Worm (Caenorhabditis elegans) whole organism, young adult: ENCODE results near the gene Y50D7A.13.

Source experiments
- B0336.3 ChIP-seq: fragments of 200-800 bp; sonication (Bioruptor generic); IDR thresholded peaks from 2 replicates; pipeline ENCODE4 v1.3.6; 2022; ENCODE audit warnings: missing genetic modification characterization, missing compliant biosample characterization
- D2030.7 ChIP-seq: fragments of 200-800 bp; sonication (Bioruptor generic); IDR thresholded peaks from 2 replicates; pipeline ENCODE4 v1.3.6; 2022; ENCODE audit warnings: missing genetic modification reagents, missing genetic modification characterization, missing compliant biosample characterization
- F23B12.7 ChIP-seq: sonication (generic microtip); optimal IDR thresholded peaks from 2 replicates; lab custom pipeline; 2017; ENCODE audit warnings: missing genetic modification characterization, mild to moderate bottlenecking, missing compliant biosample characterization, antibody characterized with exemption, moderate library complexity; ENCODE audit not compliant: insufficient read depth
- F33H1.4 ChIP-seq: fragments of 200-800 bp; sonication (Bioruptor generic); IDR thresholded peaks from 2 replicates; pipeline ENCODE4 v1.3.6; 2022; ENCODE audit warnings: missing genetic modification reagents, missing genetic modification characterization, missing compliant biosample characterization
- T26A5.8 ChIP-seq: sonication (generic microtip); optimal IDR thresholded peaks from 2 replicates; lab custom pipeline; 2016; ENCODE audit warnings: missing genetic modification characterization, missing compliant biosample characterization
- ZK185.1 ChIP-seq: sonication (generic microtip); optimal IDR thresholded peaks from 2 replicates; lab custom pipeline; 2016; ENCODE audit warnings: mild to moderate bottlenecking, missing genetic modification characterization, missing compliant biosample characterization; ENCODE audit not compliant: poor library complexity, severe bottlenecking
- atf-7 ChIP-seq: sonication (generic microtip); optimal IDR thresholded peaks from 2 replicates; lab custom pipeline; 2017; ENCODE audit warnings: mild to moderate bottlenecking, missing genetic modification characterization, missing compliant biosample characterization
- attf-3 ChIP-seq: fragments of 200-800 bp; sonication (Bioruptor generic); conservative IDR thresholded peaks from 2 replicates; pipeline ENCODE4 v1.3.6; 2022; ENCODE audit warnings: missing genetic modification reagents, missing genetic modification characterization, missing compliant biosample characterization
- attf-5 ChIP-seq: fragments of 200-800 bp; sonication (Bioruptor generic); optimal IDR thresholded peaks from 2 replicates; lab custom pipeline; 2018; ENCODE audit warnings: mild to moderate bottlenecking, missing genetic modification characterization, missing compliant biosample characterization
- bed-1 ChIP-seq: fragments of 200-800 bp; sonication (Bioruptor generic); IDR thresholded peaks from 2 replicates; pipeline ENCODE4 v1.3.6; 2022; ENCODE audit warnings: missing genetic modification reagents, missing genetic modification characterization, missing compliant biosample characterization
- cebp-1 ChIP-seq, 2 experiments: fragments of 200-800 bp in 1 of 2; sonication (Bioruptor generic) in 1 of 2; sonication (generic microtip) in 1 of 2; IDR thresholded peaks in 1 of 2; optimal IDR thresholded peaks in 1 of 2; 2 replicates each; pipeline versions ENCODE4 v1.3.6 to Lab custom; 2017 to 2022; ENCODE audit warnings: missing compliant biosample characterization in 2 of 2, missing genetic modification characterization in 2 of 2, mild to moderate bottlenecking in 1 of 2, missing genetic modification reagents in 1 of 2, moderate library complexity in 1 of 2
- dox-1 ChIP-seq: fragments of 200-800 bp; sonication (Bioruptor generic); IDR thresholded peaks from 2 replicates; pipeline ENCODE4 v1.3.6; 2022; ENCODE audit warnings: missing genetic modification reagents, missing genetic modification characterization, missing compliant biosample characterization
- dpff-1 ChIP-seq: sonication (generic microtip); optimal IDR thresholded peaks from 2 replicates; lab custom pipeline; 2017; ENCODE audit warnings: mild to moderate bottlenecking, missing genetic modification characterization, missing compliant biosample characterization
- dpl-1 ChIP-seq: fragments of 150-350 bp; optimal IDR thresholded peaks from 2 replicates; lab custom pipeline; 2014; ENCODE audit warnings: missing biosample characterization, missing genetic modification reagents, missing genetic modification characterization
- him-1 ChIP-seq: sonication (generic microtip); optimal IDR thresholded peaks from 2 replicates; lab custom pipeline; 2016; ENCODE audit warnings: missing genotype, missing genetic modification reagents, missing genetic modification characterization, missing compliant biosample characterization
- hsf-1 ChIP-seq: fragments of 200-800 bp; sonication (Bioruptor generic); IDR thresholded peaks from 2 replicates; pipeline ENCODE4 v1.3.6; 2022; ENCODE audit warnings: missing genetic modification reagents, missing genetic modification characterization, missing compliant biosample characterization
- let-607 ChIP-seq, 2 experiments: fragments of 200-800 bp in 1 of 2; sonication (Bioruptor generic) in 1 of 2; sonication (generic microtip) in 1 of 2; optimal IDR thresholded peaks; 2 replicates each; lab custom pipeline; 2016 to 2018; ENCODE audit warnings: mild to moderate bottlenecking in 2 of 2, missing compliant biosample characterization in 2 of 2, missing genetic modification characterization in 2 of 2, moderate library complexity in 2 of 2, missing genotype in 1 of 2
- lin-35 ChIP-seq, 3 experiments: fragments of 150-350 bp in 2 of 3; sonication (generic microtip) in 1 of 3; optimal IDR thresholded peaks; 2 replicates each; lab custom pipeline; 2014 to 2018; ENCODE audit warnings: missing biosample characterization in 3 of 3, missing genetic modification characterization in 3 of 3, missing genetic modification reagents in 3 of 3
- lin-40 ChIP-seq: sonication (generic microtip); optimal IDR thresholded peaks from 2 replicates; lab custom pipeline; 2016; ENCODE audit warnings: missing genetic modification characterization, mild to moderate bottlenecking, missing compliant biosample characterization, missing genotype, missing genetic modification reagents
- lsy-27 ChIP-seq: sonication (generic microtip); optimal IDR thresholded peaks from 2 replicates; lab custom pipeline; 2017; ENCODE audit warnings: missing genetic modification characterization, mild to moderate bottlenecking, missing compliant biosample characterization, antibody characterized with exemption, missing genotype, borderline replicate concordance; ENCODE audit not compliant: insufficient read depth
- madf-10 ChIP-seq: sonication (generic microtip); optimal IDR thresholded peaks from 2 replicates; lab custom pipeline; 2016; ENCODE audit warnings: mild to moderate bottlenecking, missing genetic modification characterization, missing compliant biosample characterization
- mcd-1 ChIP-seq: fragments of 200-800 bp; sonication (Bioruptor generic); IDR thresholded peaks from 2 replicates; pipeline ENCODE4 v1.3.6; 2022; ENCODE audit warnings: missing genetic modification reagents, missing genetic modification characterization, missing compliant biosample characterization
- pbrm-1 ChIP-seq: fragments of 200-800 bp; sonication (Bioruptor generic); IDR thresholded peaks from 2 replicates; pipeline ENCODE4 v1.3.6; 2022; ENCODE audit warnings: missing genetic modification reagents, missing genetic modification characterization, missing compliant biosample characterization
- rec-8 ChIP-seq, 2 experiments: sonication (generic microtip); optimal IDR thresholded peaks; 2 replicates each; lab custom pipeline; 2016; ENCODE audit warnings: mild to moderate bottlenecking in 2 of 2, missing genetic modification characterization in 2 of 2, missing genetic modification reagents in 2 of 2, missing genotype in 2 of 2, missing biosample characterization in 1 of 2, missing compliant biosample characterization in 1 of 2, moderate library complexity in 1 of 2
- snpc-4 ChIP-seq, 5 experiments: fragments of 150-350 bp in 1 of 5; sonication (generic microtip) in 4 of 5; optimal IDR thresholded peaks; 2 replicates each; lab custom pipeline; 2014 to 2018; ENCODE audit warnings: missing genetic modification characterization in 5 of 5, missing biosample characterization in 3 of 5, antibody characterized with exemption in 2 of 5, mild to moderate bottlenecking in 2 of 5, missing compliant biosample characterization in 2 of 5, missing genotype in 2 of 5, moderate library complexity in 2 of 5, missing genetic modification reagents in 1 of 5
- somi-1 ChIP-seq: fragments of 200-800 bp; sonication (Bioruptor generic); optimal IDR thresholded peaks from 2 replicates; lab custom pipeline; 2018; ENCODE audit warnings: mild to moderate bottlenecking, missing genetic modification characterization, missing compliant biosample characterization
- sptf-2 ChIP-seq: fragments of 200-800 bp; sonication (Bioruptor generic); optimal IDR thresholded peaks from 2 replicates; lab custom pipeline; 2018; ENCODE audit warnings: mild to moderate bottlenecking, missing genetic modification characterization, missing compliant biosample characterization
- unc-130 ChIP-seq: sonication (generic microtip); optimal IDR thresholded peaks from 2 replicates; lab custom pipeline; 2016; ENCODE audit warnings: missing genetic modification reagents, missing genetic modification characterization, missing compliant biosample characterization
- xnd-1 ChIP-seq: sonication (generic microtip); optimal IDR thresholded peaks from 2 replicates; lab custom pipeline; 2016; ENCODE audit warnings: missing genotype, missing genetic modification reagents, missing genetic modification characterization, missing compliant biosample characterization
- zim-3 ChIP-seq: sonication (generic microtip); optimal IDR thresholded peaks from 2 replicates; lab custom pipeline; 2017; ENCODE audit warnings: mild to moderate bottlenecking, missing genetic modification characterization, moderate library complexity, missing compliant biosample characterization
- ztf-18 ChIP-seq: sonication (generic microtip); optimal IDR thresholded peaks from 2 replicates; lab custom pipeline; 2016; ENCODE audit warnings: missing genotype, mild to moderate bottlenecking, missing genetic modification characterization, missing compliant biosample characterization
- ztf-25 ChIP-seq: fragments of 200-800 bp; sonication (Bioruptor generic); IDR thresholded peaks from 2 replicates; pipeline ENCODE4 v1.3.6; 2022; ENCODE audit warnings: missing genetic modification reagents, missing genetic modification characterization, missing compliant biosample characterization

The Y50D7A.13 gene

DNA sequence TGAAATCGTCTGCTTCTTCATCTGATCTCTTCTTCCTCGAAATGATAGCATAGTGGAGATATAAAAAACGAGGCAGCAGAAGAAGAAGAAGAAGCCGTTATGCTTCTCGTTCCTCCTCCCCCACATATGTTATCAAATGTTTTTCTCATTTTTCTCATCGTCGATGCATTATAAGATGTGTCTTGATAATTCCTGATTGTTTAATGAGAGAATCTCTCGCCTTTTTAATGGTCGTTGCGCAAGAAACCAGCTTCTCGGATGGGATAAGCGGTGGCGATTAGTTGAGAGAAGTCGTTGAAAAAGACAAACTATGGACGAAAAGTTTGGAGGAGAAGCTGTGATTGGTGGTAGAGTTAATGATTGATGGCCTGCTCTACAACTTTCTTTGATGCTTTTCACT lies at the start of gene Y50D7A.13:
Y50D7A.13 (minus strand) TSS at position 101 of the 400 bp plus-strand sequence.
- TF ChIP-seq F23B12.7, result no peak
- no peak for TF ChIP-seq somi-1 (GFP tag; lab: Kevin White, UChicago)
- TF ChIP-seq dpl-1 (GFP tag; lab: Kevin White, UChicago), result no peak
- TF ChIP-seq let-607 (tag; optimal IDR thresholded peaks at IDR 0.05; lab: Kevin White, UChicago), result no peak
- TF ChIP-seq dox-1 (GFP tag; lab: Robert Waterston, UW), result no peak
- TF ChIP-seq rec-8 (tag; optimal IDR thresholded peaks at IDR 0.05; lab: Kevin White, UChicago), result no peak
- TF ChIP-seq sptf-2 (GFP tag; lab: Kevin White, UChicago), result no peak
- no peak for TF ChIP-seq B0336.3 (GFP tag; lab: Robert Waterston, UW)
- TF ChIP-seq madf-10 (tag; lab: Kevin White, UChicago), result no peak
- TF ChIP-seq lin-35 (GFP tag; optimal IDR thresholded peaks at IDR 0.05; lab: Kevin White, UChicago), result no peak
- no peak for TF ChIP-seq hsf-1
- TF ChIP-seq ZK185.1, result no peak
- TF ChIP-seq ztf-25, result no peak
- TF ChIP-seq, all 124 proteins: peak for 0

ce11 chrIII:343346-344220 lies 49.2 kb upstream of the Y50D7A.13 start:
- TF ChIP-seq attf-5 (GFP tag; lab: Kevin White, UChicago), result peak; percentile 36
- TF ChIP-seq mcd-1 (GFP tag; lab: Robert Waterston, UW), result peak; percentile 68
- TF ChIP-seq lin-40, result peak; percentile 17
- 0 out of 2 replicates have a peak, but pooled peaks have one; percentile 8 for TF ChIP-seq pbrm-1 (GFP tag; lab: Robert Waterston, UW)
- TF ChIP-seq lin-35 (GFP tag; optimal IDR thresholded peaks at IDR 0.05; lab: Kevin White, UChicago), result peak in 1 of 3 experiments; percentile 40
- no peak for TF ChIP-seq attf-3 (GFP tag; lab: Robert Waterston, UW)
- TF ChIP-seq ZK185.1, result peak; percentile 41
- TF ChIP-seq cebp-1 (GFP tag; IDR thresholded peaks at IDR 0.05; lab: Robert Waterston, UW), result no peak
- peak; percentile 26 for TF ChIP-seq cebp-1 (tag; optimal IDR thresholded peaks at IDR 0.05; lab: Kevin White, UChicago)
- peak; percentile 54 for TF ChIP-seq dpff-1 (tag; lab: Kevin White, UChicago)
- TF ChIP-seq him-1 (tag; lab: Kevin White, UChicago), result peak; percentile 17
- peak; percentile 15 for TF ChIP-seq atf-7 (tag; lab: Kevin White, UChicago)
- peak; percentile 1 for TF ChIP-seq zim-3 (tag; lab: Kevin White, UChicago)
- no peak for TF ChIP-seq snpc-4 (GFP tag; optimal IDR thresholded peaks at IDR 0.05; lab: Kevin White, UChicago)
- TF ChIP-seq snpc-4 (tag; optimal IDR thresholded peaks at IDR 0.05; lab: Kevin White, UChicago), result no peak
- TF ChIP-seq ztf-18, result no peak

DNA sequence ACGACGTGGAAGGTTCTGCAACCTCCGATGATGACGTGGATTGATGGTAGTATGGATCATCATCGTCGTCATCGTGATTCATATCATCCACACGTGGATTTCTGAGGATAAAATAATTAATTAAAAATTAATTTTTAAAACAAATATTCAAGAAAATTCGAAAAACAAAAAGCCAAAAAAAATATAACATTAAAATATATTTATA lies 48.6 kb upstream of the Y50D7A.13 start, which contains the start of gene Y50D7A.8:
Y50D7A.8 (minus strand) TSS at position 101 of the 205 bp plus-strand sequence.
- TF ChIP-seq F33H1.4 (GFP tag; lab: Robert Waterston, UW) (no peak), lsy-27 (tag; lab: Kevin White, UChicago) (no peak)

DNA sequence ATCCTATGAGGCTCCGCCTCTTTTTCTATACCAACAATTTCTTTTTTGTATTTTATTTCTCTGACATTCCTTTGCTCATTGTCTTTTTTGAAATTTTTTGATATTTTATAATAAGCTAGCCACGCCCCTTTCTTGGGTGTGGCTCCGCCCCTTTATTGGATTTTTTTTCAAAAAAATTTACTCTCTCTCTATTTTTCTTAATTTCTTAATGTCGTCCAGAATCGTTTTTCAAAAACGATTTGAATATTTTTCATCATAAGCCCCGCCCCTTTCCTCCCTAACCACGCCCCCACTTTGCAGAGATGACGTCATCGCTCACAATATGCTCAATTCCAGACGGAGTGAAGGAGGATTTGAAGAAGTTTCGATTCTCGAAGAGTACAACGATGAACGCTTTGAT lies 20.7 kb upstream of the Y50D7A.13 start, which contains the start of gene Y50D7A.10:
Y50D7A.10 (plus strand) TSS at position 301 of the 400 bp plus-strand sequence.
- TF ChIP-seq xnd-1 (no peak), T26A5.8 (no peak), lin-35 (GFP tag; optimal IDR thresholded peaks at IDR 0.05; lab: Kevin White, UChicago) (no peak), D2030.7 (GFP tag; lab: Robert Waterston, UW) (no peak), lin-40 (no peak), bed-1 (GFP tag; lab: Robert Waterston, UW) (no peak), unc-130 (GFP tag; lab: Kevin White, UChicago) (no peak), madf-10 (tag; lab: Kevin White, UChicago) (no peak)
